Worm (Caenorhabditis elegans): Measurements from ENCODE around the gene K02D10.3.

Gene K02D10.3

ce11 chrIII:8780473-8780872, 8.7 kb upstream of the K02D10.3 start:
- TF ChIP-seq nhr-48 (tag; optimal IDR thresholded peaks at IDR 0.05) (peak; percentile 52), daf-8 (GFP tag; IDR thresholded peaks at IDR 0.05) (no peak), lin-39 (tag; optimal IDR thresholded peaks at IDR 0.05) (no peak), D1046.2 (GFP tag; IDR thresholded peaks at IDR 0.05) (no peak), hlh-11 (tag; optimal IDR thresholded peaks at IDR 0.05) (peak; percentile 89), lin-29 (GFP tag; IDR thresholded peaks at IDR 0.05) (no peak), spr-3 (GFP tag; optimal IDR thresholded peaks at IDR 0.05) (no peak), sdz-12 (GFP tag; optimal IDR thresholded peaks at IDR 0.05) (no peak), mxl-3 (GFP tag; optimal IDR thresholded peaks at IDR 0.05) (peak; percentile 74), pqm-1 (tag; optimal IDR thresholded peaks at IDR 0.05) (no peak), snpc-1.2 (GFP tag; IDR thresholded peaks at IDR 0.05) (no peak), daf-16 (GFP tag; optimal IDR thresholded peaks at IDR 0.05) (no peak), daf-16 (tag; optimal IDR thresholded peaks at IDR 0.05) (no peak), ceh-44 (GFP tag; IDR thresholded peaks at IDR 0.05) (no peak), lsy-2 (tag; optimal IDR thresholded peaks at IDR 0.05) (peak in 1 of 2 experiments; percentile 43), aly-2 (tag; optimal IDR thresholded peaks at IDR 0.05) (no peak), rbr-2 (tag; optimal IDR thresholded peaks at IDR 0.05) (no peak), egl-27 (tag; optimal IDR thresholded peaks at IDR 0.05) (no peak), nhr-76 (tag; optimal IDR thresholded peaks at IDR 0.05) (no peak), mdl-1 (tag; optimal IDR thresholded peaks at IDR 0.05) (peak; percentile 49 to 89), mes-2 (tag; optimal IDR thresholded peaks at IDR 0.05; ENCODE audit: poor library complexity, severe bottlenecking) (peak; percentile 9), skn-1 (tag; optimal IDR thresholded peaks at IDR 0.05) (no peak), nhr-28 (tag; optimal IDR thresholded peaks at IDR 0.05) (peak; percentile 81), ztf-7 (tag; optimal IDR thresholded peaks at IDR 0.05) (no peak), pha-4 (GFP tag; IDR thresholded peaks at IDR 0.05) (no peak), pha-4 (tag; optimal IDR thresholded peaks at IDR 0.05) (no peak), dve-1 (tag; optimal IDR thresholded peaks at IDR 0.05; ENCODE audit: insufficient read depth) (peak; percentile 33), ces-1 (GFP tag; optimal IDR thresholded peaks at IDR 0.05) (no peak), nhr-6 (tag; optimal IDR thresholded peaks at IDR 0.05) (no peak), ceh-62 (tag; optimal IDR thresholded peaks at IDR 0.05) (no peak), saeg-2 (GFP tag; IDR thresholded peaks at IDR 0.05) (no peak), spr-1 (tag; optimal IDR thresholded peaks at IDR 0.05) (no peak), zfp-3 (GFP tag; conservative IDR thresholded peaks at IDR 0.05) (no peak), ceh-82 (tag; optimal IDR thresholded peaks at IDR 0.05) (no peak), daf-12 (tag; optimal IDR thresholded peaks at IDR 0.05) (no peak), Y5F2A.4 (GFP tag; optimal IDR thresholded peaks at IDR 0.05) (no peak), hif-1 (tag; optimal IDR thresholded peaks at IDR 0.05) (no peak), zfp-2 (tag; optimal IDR thresholded peaks at IDR 0.05) (no peak), lin-38 (GFP tag; IDR thresholded peaks at IDR 0.05) (no peak), hlh-30 (tag; optimal IDR thresholded peaks at IDR 0.05; ENCODE audit: insufficient read depth) (peak; percentile 84), egl-43 (GFP tag; IDR thresholded peaks at IDR 0.05) (no peak), F49E8.2 (tag; optimal IDR thresholded peaks at IDR 0.05; ENCODE audit: borderline replicate concordance) (no peak), aha-1 (tag) (peak; percentile 18), mep-1 (tag; optimal IDR thresholded peaks at IDR 0.05) (peak; percentile 50), ceh-20 (GFP tag; IDR thresholded peaks at IDR 0.05) (0 out of 2 replicates have a peak, but pooled peaks have one; percentile 8), nhr-11 (tag; optimal IDR thresholded peaks at IDR 0.05) (peak; percentile 48), nhr-111 (GFP tag; optimal IDR thresholded peaks at IDR 0.05) (no peak), T20F7.1 (GFP tag; optimal IDR thresholded peaks at IDR 0.05) (no peak), dpl-1 (GFP tag; optimal IDR thresholded peaks at IDR 0.05) (no peak), Y105C5A.15 (GFP tag; IDR thresholded peaks at IDR 0.05) (no peak), dmd-6 (GFP tag; IDR thresholded peaks at IDR 0.05) (peak; percentile 45; the same call in 1 of the 2 replicates), ZK337.2 (GFP tag; IDR thresholded peaks at IDR 0.05) (no peak), tag-97 (GFP tag; IDR thresholded peaks at IDR 0.05) (no peak)

Data from whole organism, L4 larva.